Worm (Caenorhabditis elegans): ENCODE results near the gene str-12.

- TF ChIP-seq tbx-37 (GFP tag; conservative IDR thresholded peaks at IDR 0.05): no peak
- TF ChIP-seq ceh-36 (tag; optimal IDR thresholded peaks at IDR 0.05): no peak
- no peak for TF ChIP-seq B0310.2 (tag; optimal IDR thresholded peaks at IDR 0.05)
- no peak for TF ChIP-seq flt-1 (GFP tag; IDR thresholded peaks at IDR 0.05)
- TF ChIP-seq sea-1 (GFP tag; conservative IDR thresholded peaks at IDR 0.05): no peak
- TF ChIP-seq aly-1 (tag; optimal IDR thresholded peaks at IDR 0.05): no peak
- TF ChIP-seq tbx-11 (GFP tag; IDR thresholded peaks at IDR 0.05): no peak
- no peak for TF ChIP-seq ama-1 (optimal IDR thresholded peaks at IDR 0.05)
Observed at ce11 chrV:15638853-15639252, 28.2 kb downstream of the str-12 start, which contains the start of gene srz-44.
